Fruit fly (Drosophila melanogaster) whole organism: ENCODE measurements around the gene Pyroxd1.

ENCODE experiments used
- CG8478 ChIP-seq: fragments of >200 bp; optimal IDR thresholded peaks from 2 replicates; lab custom pipeline; 2018; ENCODE audit warnings: inconsistent platforms
- Dll ChIP-seq: fragments of >200 bp; optimal IDR thresholded peaks from 2 replicates; lab custom pipeline; 2017
- EcR ChIP-seq, 2 experiments: fragments of >200 bp; optimal IDR thresholded peaks; 2 replicates each; lab custom pipeline; 2017; ENCODE audit warnings: missing biosample characterization in 2 of 2, missing genetic modification characterization in 2 of 2, missing genetic modification reagents in 2 of 2
- pan ChIP-seq: fragments of >200 bp; optimal IDR thresholded peaks from 2 replicates; lab custom pipeline; 2017
- psq ChIP-seq: fragments of >200 bp; optimal IDR thresholded peaks from 2 replicates; lab custom pipeline; 2017
- usp ChIP-seq: fragments of >200 bp; optimal IDR thresholded peaks from 2 replicates; lab custom pipeline; 2017; ENCODE audit warnings: missing biosample characterization, missing genetic modification characterization, mixed read lengths

- TF ChIP-seq Dll (lab: Kevin White, UChicago) (no peak), psq (lab: Kevin White, UChicago) (no peak), pan (no peak), usp (GFP tag; lab: Kevin White, UChicago) (no peak), EcR (GFP tag; optimal IDR thresholded peaks at IDR 0.05; lab: Kevin White, UChicago) (no peak), CG8478 (lab: Kevin White, UChicago) (no peak)
Measured at dm6 chr2L:20080772-20081171, 10.5 kb upstream of the Pyroxd1 start.
